Fruit fly (Drosophila melanogaster) whole organism, embryonic: ENCODE measurements around the gene Cul5.

Experiments
- Atf3 ChIP-seq: fragments of 200-800 bp; sonication (Bioruptor generic); optimal IDR thresholded peaks from 3 replicates; lab custom pipeline; 2016; ENCODE audit warnings: missing biosample characterization, missing genetic modification characterization
- Atf6 ChIP-seq: fragments of 200-800 bp; sonication (Bioruptor generic); IDR thresholded peaks from 2 replicates; pipeline ENCODE4 v1.3.6; 2022; ENCODE audit warnings: missing biosample characterization, missing genetic modification characterization
- Bteb2 ChIP-seq: fragments of 200-800 bp; sonication (Bioruptor generic); optimal IDR thresholded peaks from 2 replicates; lab custom pipeline; 2016; ENCODE audit warnings: missing biosample characterization, missing genetic modification characterization
- C15 ChIP-seq: fragments of 200-800 bp; sonication (Bioruptor generic); IDR thresholded peaks from 3 replicates; pipeline ENCODE4 v1.3.6; 2022; ENCODE audit warnings: missing biosample characterization, missing genetic modification characterization
- CG11085 ChIP-seq: fragments of 200-800 bp; sonication (Bioruptor generic); IDR thresholded peaks from 2 replicates; pipeline ENCODE4 v1.3.6; 2022; ENCODE audit warnings: missing biosample characterization, missing genetic modification characterization
- CG11560 ChIP-seq: fragments of 200-800 bp; sonication (Bioruptor generic); IDR thresholded peaks from 3 replicates; pipeline ENCODE4 v1.3.6; 2022; ENCODE audit warnings: missing biosample characterization, missing genetic modification characterization
- CG13424 ChIP-seq: fragments of 200-800 bp; sonication (Bioruptor generic); optimal IDR thresholded peaks from 2 replicates; lab custom pipeline; 2019; ENCODE audit warnings: missing biosample characterization, mild to moderate bottlenecking, missing genetic modification characterization, moderate library complexity
- CG15011 ChIP-seq: fragments of 200-800 bp; sonication (Bioruptor generic); optimal IDR thresholded peaks from 3 replicates; lab custom pipeline; 2018; ENCODE audit warnings: missing biosample characterization, mild to moderate bottlenecking, missing genetic modification characterization
- CG15696 ChIP-seq: fragments of 200-800 bp; sonication (Bioruptor generic); optimal IDR thresholded peaks from 2 replicates; lab custom pipeline; 2019; ENCODE audit warnings: missing biosample characterization, mild to moderate bottlenecking, missing genetic modification characterization, moderate library complexity
- CG1603 ChIP-seq: fragments of 200-800 bp; sonication (Bioruptor generic); optimal IDR thresholded peaks from 2 replicates; lab custom pipeline; 2019; ENCODE audit warnings: missing biosample characterization, mild to moderate bottlenecking, missing genetic modification characterization, moderate library complexity
- CG2202 ChIP-seq: fragments of 200-800 bp; sonication (Bioruptor generic); optimal IDR thresholded peaks from 2 replicates; lab custom pipeline; 2018; ENCODE audit warnings: missing biosample characterization, mild to moderate bottlenecking, missing genetic modification characterization
- CG2712 ChIP-seq: fragments of 200-800 bp; optimal IDR thresholded peaks from 3 replicates; lab custom pipeline; 2019; ENCODE audit warnings: missing biosample characterization, mild to moderate bottlenecking, missing genetic modification characterization, moderate library complexity
- CG30403 ChIP-seq: fragments of 200-800 bp; sonication (Bioruptor generic); optimal IDR thresholded peaks from 3 replicates; lab custom pipeline; 2016; ENCODE audit warnings: missing biosample characterization, missing genetic modification characterization
- CG31365 ChIP-seq: fragments of 200-800 bp; sonication (Bioruptor generic); optimal IDR thresholded peaks from 2 replicates; lab custom pipeline; 2018; ENCODE audit warnings: missing biosample characterization, mild to moderate bottlenecking, missing genetic modification characterization
- CG4854 ChIP-seq: fragments of 200-800 bp; sonication (Bioruptor generic); optimal IDR thresholded peaks from 2 replicates; lab custom pipeline; 2016; ENCODE audit warnings: missing biosample characterization, missing genetic modification characterization, inconsistent platforms
- CG6689 ChIP-seq: fragments of 200-800 bp; sonication (Bioruptor generic); IDR thresholded peaks from 2 replicates; pipeline ENCODE4 v1.3.6; 2022; ENCODE audit warnings: missing biosample characterization, missing genetic modification characterization
- CG6813 ChIP-seq: fragments of 200-800 bp; sonication (Bioruptor generic); optimal IDR thresholded peaks from 2 replicates; lab custom pipeline; 2017; ENCODE audit warnings: missing biosample characterization, missing genetic modification characterization, mild to moderate bottlenecking, moderate library complexity, missing genetic modification reagents
- CG7271 ChIP-seq: fragments of 200-800 bp; sonication (Bioruptor generic); optimal IDR thresholded peaks from 2 replicates; lab custom pipeline; 2018; ENCODE audit warnings: missing biosample characterization, mild to moderate bottlenecking, missing genetic modification characterization, moderate library complexity
- CG7987 ChIP-seq: fragments of 200-800 bp; sonication (Bioruptor generic); optimal IDR thresholded peaks from 2 replicates; lab custom pipeline; 2018; ENCODE audit warnings: missing biosample characterization, mild to moderate bottlenecking, missing genetic modification characterization, moderate library complexity
- CG8924 ChIP-seq: fragments of 200-800 bp; optimal IDR thresholded peaks from 3 replicates; lab custom pipeline; 2019; ENCODE audit warnings: missing biosample characterization, mild to moderate bottlenecking, missing genetic modification characterization, moderate library complexity
- CG9437 ChIP-seq: fragments of 200-800 bp; sonication (Bioruptor generic); optimal IDR thresholded peaks from 2 replicates; lab custom pipeline; 2018; ENCODE audit warnings: missing biosample characterization, mild to moderate bottlenecking, missing genetic modification characterization
- CG9609 ChIP-seq: fragments of 200-800 bp; sonication (Bioruptor generic); optimal IDR thresholded peaks from 3 replicates; lab custom pipeline; 2016; ENCODE audit warnings: missing biosample characterization, missing genetic modification characterization
- CG9876 ChIP-seq: fragments of 200-800 bp; sonication (Bioruptor generic); optimal IDR thresholded peaks from 2 replicates; lab custom pipeline; 2016; ENCODE audit warnings: missing biosample characterization, missing genetic modification characterization
- Camta ChIP-seq: fragments of 200-800 bp; sonication (Bioruptor generic); optimal IDR thresholded peaks from 2 replicates; lab custom pipeline; 2016; ENCODE audit warnings: missing biosample characterization, missing genetic modification characterization
- Drgx ChIP-seq: fragments of 200-800 bp; sonication (Bioruptor generic); IDR thresholded peaks from 2 replicates; pipeline ENCODE4 v1.3.6; 2022; ENCODE audit warnings: missing biosample characterization, missing genetic modification characterization
- Eip74EF ChIP-seq, 2 experiments: fragments of 200-800 bp in 1 of 2; fragments of >200 bp in 1 of 2; sonication (Bioruptor generic) in 1 of 2; optimal IDR thresholded peaks; 2 replicates each; lab custom pipeline; 2017 to 2019; ENCODE audit warnings: missing biosample characterization in 2 of 2, missing genetic modification characterization in 2 of 2, mild to moderate bottlenecking in 1 of 2, moderate library complexity in 1 of 2
- Fer3 ChIP-seq: fragments of 200-800 bp; sonication (Bioruptor generic); optimal IDR thresholded peaks from 2 replicates; lab custom pipeline; 2018; ENCODE audit warnings: missing biosample characterization, mild to moderate bottlenecking, missing genetic modification characterization, moderate library complexity
- H2.0 ChIP-seq: fragments of 200-800 bp; sonication (Bioruptor generic); IDR thresholded peaks from 2 replicates; pipeline ENCODE4 v1.3.6; 2022; ENCODE audit warnings: missing biosample characterization, missing genetic modification characterization
- Hmr ChIP-seq: fragments of 200-800 bp; sonication (Bioruptor generic); optimal IDR thresholded peaks from 3 replicates; lab custom pipeline; 2017; ENCODE audit warnings: mild to moderate bottlenecking, missing biosample characterization, missing genetic modification reagents, missing genetic modification characterization
- Nf-YB ChIP-seq: fragments of 200-800 bp; sonication (Bioruptor generic); optimal IDR thresholded peaks from 3 replicates; lab custom pipeline; 2019; ENCODE audit warnings: missing biosample characterization, mild to moderate bottlenecking, missing genetic modification characterization, moderate library complexity
- Optix ChIP-seq: fragments of 200-800 bp; sonication (Bioruptor generic); IDR thresholded peaks from 3 replicates; pipeline ENCODE4 v1.3.6; 2022; ENCODE audit warnings: missing biosample characterization, missing genetic modification characterization
- Poxn ChIP-seq: fragments of 200-800 bp; sonication (Bioruptor generic); IDR thresholded peaks from 2 replicates; pipeline ENCODE4 v1.3.6; 2022; ENCODE audit warnings: missing biosample characterization, missing genetic modification characterization
- Ptx1 ChIP-seq: fragments of 200-800 bp; sonication (Bioruptor generic); IDR thresholded peaks from 2 replicates; pipeline ENCODE4 v1.3.6; 2022; ENCODE audit warnings: missing biosample characterization, missing genetic modification characterization
- Usf ChIP-seq: fragments of 200-800 bp; sonication (Bioruptor generic); optimal IDR thresholded peaks from 2 replicates; lab custom pipeline; 2017; ENCODE audit warnings: missing genotype, missing biosample characterization, missing genetic modification characterization
- aop ChIP-seq: fragments of 200-800 bp; sonication (Bioruptor generic); IDR thresholded peaks from 2 replicates; pipeline ENCODE4 v1.3.6; 2022; ENCODE audit warnings: missing biosample characterization, missing genetic modification characterization
- ara ChIP-seq: fragments of 200-800 bp; sonication (Bioruptor generic); IDR thresholded peaks from 2 replicates; pipeline ENCODE4 v1.3.6; 2022; ENCODE audit warnings: missing biosample characterization, missing genetic modification characterization
- bab2 ChIP-seq: fragments of 200-800 bp; sonication (Bioruptor generic); optimal IDR thresholded peaks from 2 replicates; lab custom pipeline; 2016; ENCODE audit warnings: missing biosample characterization, missing genetic modification characterization
- bsh ChIP-seq, 2 experiments: fragments of 200-800 bp; sonication (Bioruptor generic); optimal IDR thresholded peaks; 2 replicates each; lab custom pipeline; 2017 to 2018; ENCODE audit warnings: mild to moderate bottlenecking in 2 of 2, missing biosample characterization in 2 of 2, missing genetic modification characterization in 2 of 2, moderate library complexity in 1 of 2
- dati ChIP-seq: fragments of 200-800 bp; sonication (Bioruptor generic); IDR thresholded peaks from 2 replicates; pipeline ENCODE4 v1.3.6; 2022; ENCODE audit warnings: missing biosample characterization, missing genetic modification characterization
- dmrt99B ChIP-seq: fragments of 200-800 bp; sonication (Bioruptor generic); optimal IDR thresholded peaks from 2 replicates; lab custom pipeline; 2018; ENCODE audit warnings: missing biosample characterization, mild to moderate bottlenecking, missing genetic modification characterization, moderate library complexity
- exex ChIP-seq: fragments of 200-800 bp; sonication (Bioruptor generic); optimal IDR thresholded peaks from 4 replicates; lab custom pipeline; 2018; ENCODE audit warnings: missing biosample characterization, mild to moderate bottlenecking, missing genetic modification characterization, moderate library complexity
- hth ChIP-seq: fragments of >200 bp; optimal IDR thresholded peaks from 2 replicates; lab custom pipeline; 2017; ENCODE audit warnings: inconsistent platforms
- lilli ChIP-seq: fragments of 200-800 bp; sonication (Bioruptor generic); optimal IDR thresholded peaks from 3 replicates; lab custom pipeline; 2016; ENCODE audit warnings: missing biosample characterization, missing genetic modification characterization
- nerfin-2 ChIP-seq: fragments of 200-800 bp; sonication (Bioruptor generic); IDR thresholded peaks from 2 replicates; pipeline ENCODE4 v1.3.6; 2022; ENCODE audit warnings: missing biosample characterization, missing genetic modification characterization; ENCODE audit not compliant: partially characterized antibody
- pan ChIP-seq, 4 experiments: fragments of >200 bp in 3 of 4; fragments of 200-800 bp in 1 of 4; sonication (Bioruptor generic) in 1 of 4; optimal IDR thresholded peaks in 3 of 4; IDR thresholded peaks in 1 of 4; 2 replicates each; pipeline versions ENCODE4 v1.3.6 to Lab custom; 2017 to 2022; ENCODE audit warnings: missing biosample characterization in 2 of 4, missing genetic modification characterization in 2 of 4, mixed read lengths in 1 of 4
- pzg ChIP-seq: fragments of 200-800 bp; sonication (Bioruptor generic); optimal IDR thresholded peaks from 3 replicates; lab custom pipeline; 2018; ENCODE audit warnings: missing biosample characterization, mild to moderate bottlenecking, missing genetic modification characterization, moderate library complexity
- slou ChIP-seq: fragments of 200-800 bp; sonication (Bioruptor generic); optimal IDR thresholded peaks from 3 replicates; lab custom pipeline; 2016; ENCODE audit warnings: missing biosample characterization, missing genetic modification characterization
- zfh1 ChIP-seq: fragments of 200-800 bp; sonication (Bioruptor generic); IDR thresholded peaks from 3 replicates; pipeline ENCODE4 v1.3.6; 2022; ENCODE audit warnings: missing biosample characterization, missing genetic modification characterization

Cul5 gene

DNA sequence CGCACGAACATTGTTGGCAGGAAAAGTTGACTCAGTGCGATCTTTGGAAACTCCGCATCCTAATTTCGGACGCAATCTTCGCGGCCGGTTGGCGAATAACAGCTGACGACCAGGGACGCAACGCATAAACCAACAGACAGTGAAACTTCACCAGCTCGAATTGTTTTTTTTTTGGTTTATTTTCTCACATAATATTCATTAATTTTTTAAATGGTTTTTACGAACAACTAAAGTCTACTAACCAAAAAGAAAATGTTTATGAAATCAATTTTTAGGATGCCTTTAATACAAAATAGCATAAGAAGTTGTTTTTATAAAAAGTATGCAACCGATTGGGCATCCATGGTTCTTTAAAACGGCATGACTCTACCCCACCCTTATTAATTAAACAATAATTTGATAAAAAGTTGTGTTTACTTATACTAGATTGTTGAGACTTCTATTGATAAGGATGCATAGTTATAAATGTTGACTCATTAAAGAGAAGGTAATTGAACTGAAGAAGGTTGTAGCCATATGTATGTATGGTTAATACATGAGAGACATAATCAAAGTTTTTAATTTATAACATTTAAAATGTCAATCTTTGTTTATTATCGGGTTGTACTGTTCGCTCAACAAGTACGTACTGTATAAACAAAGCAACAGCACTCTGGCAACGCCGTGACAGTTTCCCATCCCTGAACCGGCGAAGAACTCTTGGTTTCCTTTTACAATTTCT, 28.7 kb downstream of the Cul5 start, which contains the start of the genes beta4GalNAcTB and Cpsf100 (continued):
- TF ChIP-seq H2.0 (GFP tag; lab: Robert Waterston, UW) (peak; percentile 63), lilli (GFP tag; lab: Kevin White, UChicago) (peak; percentile 83), Usf (peak; percentile 73), bab2 (peak; percentile 68), Eip74EF (GFP tag; optimal IDR thresholded peaks at IDR 0.05; lab: Kevin White, UChicago) (peak in 1 of 2 experiments; percentile 50), exex (tag; lab: Kevin White, UChicago) (peak; percentile 80), ara (GFP tag; lab: Robert Waterston, UW) (peak; percentile 46; the same call in 1 of the 2 replicates), CG2202 (peak; percentile 29), CG15011 (GFP tag; lab: Kevin White, UChicago) (peak; percentile 51), dmrt99B (tag; lab: Kevin White, UChicago) (peak; percentile 72), Ptx1 (GFP tag; lab: Robert Waterston, UW) (peak; percentile 80), bsh (GFP tag; optimal IDR thresholded peaks at IDR 0.05; lab: Kevin White, UChicago) (peak in 1 of 2 experiments; percentile 48), Nf-YB (GFP tag; lab: Kevin White, UChicago) (peak; percentile 24), CG6689 (GFP tag; lab: Robert Waterston, UW) (peak; percentile 78), CG7987 (no peak), hth (lab: Kevin White, UChicago) (no peak), Poxn (GFP tag; lab: Robert Waterston, UW) (0 out of 2 replicates have a peak, but pooled peaks have one; percentile 25), CG9437 (GFP tag; lab: Kevin White, UChicago) (peak; percentile 86), nerfin-2 (GFP tag; lab: Robert Waterston, UW) (no peak), CG9609 (GFP tag; lab: Kevin White, UChicago) (peak; percentile 42), CG31365 (no peak), Drgx (no peak), Atf3 (GFP tag; lab: Kevin White, UChicago) (peak; percentile 10), Bteb2 (GFP tag; lab: Kevin White, UChicago) (peak; percentile 31), CG7271 (peak; percentile 17), CG2712 (tag; lab: Kevin White, UChicago) (peak; percentile 80), Hmr (peak; percentile 60), slou (GFP tag; lab: Kevin White, UChicago) (peak; percentile 60), dati (0 out of 2 replicates have a peak, but pooled peaks have one; percentile 22), CG6813 (GFP tag; lab: Kevin White, UChicago) (no peak), CG1603 (tag; lab: Kevin White, UChicago) (peak; percentile 61), CG8924 (tag; lab: Kevin White, UChicago) (peak; percentile 83), Fer3 (tag; lab: Kevin White, UChicago) (peak; percentile 53), Optix (GFP tag; lab: Robert Waterston, UW) (peak; percentile 32; the same call in 1 of the 3 replicates), Camta (GFP tag; lab: Kevin White, UChicago) (peak; percentile 66), CG15696 (peak; percentile 72), CG11560 (0 out of 3 replicates have a peak, but pooled peaks have one; percentile 42), pan (optimal IDR thresholded peaks at IDR 0.05; lab: Kevin White, UChicago) (no peak), pan (GFP tag; optimal IDR thresholded peaks at IDR 0.05 in 1 of 2, IDR thresholded peaks at IDR 0.05 in 1 of 2) (peak in 1 of 2 experiments; percentile 48), C15 (GFP tag; lab: Robert Waterston, UW) (0 out of 3 replicates have a peak, but pooled peaks have one; percentile 47), CG9876 (GFP tag; lab: Kevin White, UChicago) (peak; percentile 51), Atf6 (GFP tag; lab: Robert Waterston, UW) (peak; percentile 42; the same call in 1 of the 2 replicates), aop (GFP tag; lab: Robert Waterston, UW) (0 out of 2 replicates have a peak, but pooled peaks have one; percentile 57), pzg (GFP tag; lab: Kevin White, UChicago) (peak; percentile 34), zfh1 (GFP tag; lab: Robert Waterston, UW) (peak; percentile 67; the same call in 2 of the 3 replicates), CG30403 (peak; percentile 92), CG4854 (GFP tag; lab: Kevin White, UChicago) (no peak), CG13424 (tag; lab: Kevin White, UChicago) (peak; percentile 71), CG11085 (GFP tag; lab: Robert Waterston, UW) (peak; percentile 72)
